Fruit fly (Drosophila melanogaster) Kc167 (cell line): ENCODE measurements around the gene CG43373.

Experiments
- Myc ChIP-seq: fragments of >200 bp; optimal IDR thresholded peaks from 2 replicates; lab custom pipeline; 2017; ENCODE audit warnings: missing external identifiers
- insv ChIP-seq: fragments of >200 bp; optimal IDR thresholded peaks from 3 replicates; lab custom pipeline; 2018; ENCODE audit warnings: missing external identifiers

DNA sequence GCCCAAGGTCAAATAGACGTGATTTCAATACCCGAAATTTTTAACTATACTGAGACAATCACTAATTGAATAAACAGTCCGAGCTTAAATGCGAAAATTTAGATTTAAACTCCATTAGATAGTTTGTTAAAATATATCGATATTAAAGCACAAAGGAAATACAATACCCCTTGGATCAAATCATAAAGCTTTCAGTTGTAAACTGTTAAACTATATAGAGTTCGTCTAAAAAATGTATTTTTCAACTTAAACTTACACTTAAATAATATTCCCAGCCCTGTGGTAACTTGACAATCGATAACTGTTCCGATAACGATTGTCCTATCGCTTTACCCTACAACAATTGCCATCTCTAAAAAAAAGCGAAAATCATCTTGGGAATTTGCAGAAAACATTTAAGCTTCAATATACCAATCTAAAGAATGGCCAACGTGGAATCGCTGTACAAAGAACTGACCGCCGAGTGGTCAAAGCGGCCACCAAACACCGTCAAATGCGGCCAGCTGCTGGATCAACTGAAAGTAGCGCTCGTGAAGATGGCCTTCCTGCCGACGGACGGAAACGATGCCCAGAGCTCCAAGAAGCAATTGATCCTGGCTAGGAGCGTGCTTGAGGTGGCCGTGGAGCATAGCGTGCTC, 39.6 kb upstream of the CG43373 start, which contains the start of gene Rpn12:
- TF ChIP-seq Myc: no peak
- TF ChIP-seq insv: no peak
